Fruit fly (Drosophila melanogaster): ENCODE data around the gene CG34276.

DNA sequence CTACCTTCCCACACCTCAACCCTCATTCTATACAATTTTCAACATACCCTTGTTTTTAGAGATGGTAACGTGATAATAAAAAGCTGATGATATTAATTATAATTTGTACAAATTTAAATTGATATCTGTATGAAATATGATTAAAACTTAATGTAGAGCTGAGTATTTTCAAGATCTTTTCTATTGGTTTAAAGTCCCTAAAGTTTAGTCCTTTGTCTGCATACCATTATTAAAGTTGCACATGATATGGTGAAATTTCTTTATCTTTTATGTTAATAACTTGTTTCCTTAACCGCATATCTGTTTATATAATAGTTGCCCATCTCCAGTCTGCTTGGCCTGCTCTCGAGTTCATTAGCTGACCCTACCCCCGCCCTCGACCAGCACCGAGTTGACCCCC is 27.1 kb upstream of the CG34276 start:
- TF ChIP-seq psq (optimal IDR thresholded peaks at IDR 0.05) (no peak), Sin3A (optimal IDR thresholded peaks at IDR 0.05) (no peak), h (optimal IDR thresholded peaks at IDR 0.05) (no peak), Myc (optimal IDR thresholded peaks at IDR 0.05) (no peak), insv (optimal IDR thresholded peaks at IDR 0.05) (no peak), ttk (optimal IDR thresholded peaks at IDR 0.05) (no peak)
